Worm (Caenorhabditis elegans): ENCODE data around the gene W09D10.4.
"Not testable (repeated sequence)": the region's sequence is repeated elsewhere in the genome, so short reads cannot be mapped to it uniquely, and the experiment has no call there.

Gene W09D10.4

ce11 chrIII:10758422-10758821 is 42.4 kb upstream of the W09D10.4 start, which contains the start of gene K01G5.10:
K01G5.10 (minus strand) TSS chrIII:10758522.
- no peak for TF ChIP-seq pha-4 (tag; optimal IDR thresholded peaks at IDR 0.05)
- TF ChIP-seq ceh-39 (tag; optimal IDR thresholded peaks at IDR 0.05), result no peak
- TF ChIP-seq bed-3 (GFP tag; optimal IDR thresholded peaks at IDR 0.05), result no peak
- TF ChIP-seq elt-1 (tag; optimal IDR thresholded peaks at IDR 0.05; ENCODE audit: borderline replicate concordance, insufficient read depth), result no peak
- no peak for TF ChIP-seq mab-5 (tag; optimal IDR thresholded peaks at IDR 0.05)
- TF ChIP-seq nhr-76 (tag; optimal IDR thresholded peaks at IDR 0.05), result no peak

ce11 chrIII:10757540-10757939 is 41.5 kb upstream of the W09D10.4 start, which contains the start of gene rnf-113:
rnf-113 (minus strand) TSS chrIII:10757640.
- TF ChIP-seq blmp-1 (tag; optimal IDR thresholded peaks at IDR 0.05) (no peak), snpc-4 (tag; optimal IDR thresholded peaks at IDR 0.05) (no peak), elt-1 (tag; optimal IDR thresholded peaks at IDR 0.05; ENCODE audit: borderline replicate concordance, insufficient read depth) (no peak), nhr-28 (tag; optimal IDR thresholded peaks at IDR 0.05) (no peak), hlh-1 (tag; optimal IDR thresholded peaks at IDR 0.05) (no peak), mls-2 (tag; optimal IDR thresholded peaks at IDR 0.05) (no peak), sptf-1 (tag; optimal IDR thresholded peaks at IDR 0.05) (no peak), lin-13 (tag; optimal IDR thresholded peaks at IDR 0.05) (no peak), nhr-2 (tag; optimal IDR thresholded peaks at IDR 0.05) (no peak), nhr-237 (tag; optimal IDR thresholded peaks at IDR 0.05) (no peak)

ce11 chrIII:10755480-10756066 is 39.6 kb upstream of the W09D10.4 start, which contains the start of gene hpl-2:
hpl-2 (minus strand) TSS chrIII:10755530.
- TF ChIP-seq elt-1 (tag; optimal IDR thresholded peaks at IDR 0.05; ENCODE audit: borderline replicate concordance, insufficient read depth) (no peak), ces-1 (GFP tag; optimal IDR thresholded peaks at IDR 0.05) (no peak), cnd-1 (tag; optimal IDR thresholded peaks at IDR 0.05) (no peak), sptf-1 (tag; optimal IDR thresholded peaks at IDR 0.05) (no peak), flh-1 (GFP tag; optimal IDR thresholded peaks at IDR 0.05) (no peak)

ce11 chrIII:10754379-10754778 is 38.4 kb upstream of the W09D10.4 start:
- TF ChIP-seq mep-1 (tag; optimal IDR thresholded peaks at IDR 0.05) (no peak), cnd-1 (tag; optimal IDR thresholded peaks at IDR 0.05) (no peak)

ce11 chrIII:10750043-10750442 is 34.1 kb upstream of the W09D10.4 start, which contains the start of gene enu-3.6:
enu-3.6 (plus strand) TSS chrIII:10750434.
- TF ChIP-seq nhr-2, nhr-28, snpc-4 (tag; optimal IDR thresholded peaks at IDR 0.05): not testable (repeated sequence)

- TF ChIP-seq lin-32 (GFP tag; optimal IDR thresholded peaks at IDR 0.05) (no peak), elt-3 (tag; optimal IDR thresholded peaks at IDR 0.05) (no peak), lsy-2 (tag; optimal IDR thresholded peaks at IDR 0.05) (peak; percentile 55), unc-39 (tag; optimal IDR thresholded peaks at IDR 0.05) (no peak), bed-3 (GFP tag; optimal IDR thresholded peaks at IDR 0.05) (no peak), ceh-83 (GFP tag; optimal IDR thresholded peaks at IDR 0.05) (peak; percentile 13), elt-1 (tag; optimal IDR thresholded peaks at IDR 0.05; ENCODE audit: borderline replicate concordance, insufficient read depth) (no peak), snpc-4 (tag; optimal IDR thresholded peaks at IDR 0.05) (no peak), nhr-237 (tag; optimal IDR thresholded peaks at IDR 0.05) (peak; percentile 45), nhr-28 (tag; optimal IDR thresholded peaks at IDR 0.05) (no peak), sptf-1 (tag; optimal IDR thresholded peaks at IDR 0.05) (peak; percentile 56), pha-4 (tag; optimal IDR thresholded peaks at IDR 0.05) (peak; percentile 64), tbx-8 (GFP tag; optimal IDR thresholded peaks at IDR 0.05) (no peak), ham-2 (GFP tag; optimal IDR thresholded peaks at IDR 0.05) (no peak), mep-1 (tag; optimal IDR thresholded peaks at IDR 0.05) (peak; percentile 96), nhr-2 (tag; optimal IDR thresholded peaks at IDR 0.05) (no peak), nhr-12 (tag; optimal IDR thresholded peaks at IDR 0.05) (no peak), drap-1 (GFP tag; optimal IDR thresholded peaks at IDR 0.05) (no peak), M03D4.4 (tag; optimal IDR thresholded peaks at IDR 0.05) (peak; percentile 10), unc-120 (tag; optimal IDR thresholded peaks at IDR 0.05; ENCODE audit: poor library complexity, severe bottlenecking) (peak; percentile 64), sem-2 (GFP tag; optimal IDR thresholded peaks at IDR 0.05) (no peak), lin-13 (tag; optimal IDR thresholded peaks at IDR 0.05) (peak; percentile 32), ces-1 (GFP tag; optimal IDR thresholded peaks at IDR 0.05) (peak; percentile 23), flh-1 (GFP tag; optimal IDR thresholded peaks at IDR 0.05) (no peak), mls-2 (tag; optimal IDR thresholded peaks at IDR 0.05) (no peak), ceh-39 (tag; optimal IDR thresholded peaks at IDR 0.05) (peak; percentile 80)
These were observed 31.9 kb upstream of the W09D10.4 start, which contains the start of the genes ran-1 and dkc-1 for ce11 chrIII:10747620-10748479. ran-1 (minus strand) TSS chrIII:10747728. dkc-1 (plus strand) TSS chrIII:10748429.
